Fruit fly (Drosophila melanogaster): ENCODE data around the gene CG14102.

DNA sequence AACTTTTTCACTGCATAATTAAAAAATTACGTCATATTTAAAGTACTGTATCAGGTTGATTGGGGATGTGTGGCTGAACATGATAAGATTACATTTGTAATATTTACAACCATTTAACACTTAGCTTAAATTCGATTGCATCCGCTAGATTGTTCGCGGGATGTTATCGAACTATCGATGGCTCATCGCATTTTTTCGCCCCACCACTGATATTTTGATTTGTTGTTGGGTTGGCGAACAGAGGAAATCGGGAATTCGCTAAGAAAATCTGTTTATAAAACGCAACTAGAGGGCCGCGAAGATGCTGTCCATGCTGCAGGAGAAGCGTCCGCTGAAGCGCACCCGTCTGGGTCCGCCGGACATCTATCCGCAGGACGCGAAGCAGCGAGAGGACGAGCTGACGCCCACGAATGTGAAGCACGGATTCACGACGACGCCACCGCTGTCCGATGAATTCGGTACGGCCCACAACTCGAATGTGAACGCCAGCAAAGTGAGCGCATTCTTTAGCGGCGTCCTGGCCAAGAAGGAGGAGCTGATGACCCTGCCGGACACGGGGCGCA, 35.4 kb upstream of the CG14102 start, which contains the start of gene kto:
- TF ChIP-seq usp (GFP tag; optimal IDR thresholded peaks at IDR 0.05) = no peak
- TF ChIP-seq pan (optimal IDR thresholded peaks at IDR 0.05) = no peak
- TF ChIP-seq psq (optimal IDR thresholded peaks at IDR 0.05) = no peak
- no peak for TF ChIP-seq CG8478 (optimal IDR thresholded peaks at IDR 0.05)
- no peak for TF ChIP-seq Dll (optimal IDR thresholded peaks at IDR 0.05)

All from whole organism.